Worm (Caenorhabditis elegans): Measurements from ENCODE around the gene C45B2.2.
A peak's percentile ranks its signal among the peaks of the same experiment; 100 is the strongest.

The C45B2.2 gene

DNA sequence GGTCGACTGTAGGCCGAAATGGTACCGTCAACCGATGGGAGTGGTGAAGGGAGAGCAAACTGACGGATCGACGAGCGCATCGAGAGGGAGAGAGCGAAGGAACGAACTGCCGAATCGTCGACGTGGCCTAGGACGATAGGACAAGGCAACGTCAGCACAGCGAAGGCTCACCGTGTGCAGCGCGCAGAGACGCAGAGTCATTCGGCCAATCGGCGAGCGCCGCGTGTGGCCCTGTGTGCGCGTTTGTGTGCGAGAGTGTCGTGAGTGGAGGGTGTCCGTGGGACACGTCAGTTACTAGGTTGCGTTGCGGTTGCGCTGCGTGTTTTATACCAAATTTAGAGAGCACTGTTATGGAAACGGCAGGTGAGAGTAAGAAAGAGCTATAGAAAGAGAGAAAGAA, 7.4 kb downstream of the C45B2.2 start, which contains the start of gene hsp-3:
TSS of gene hsp-3 (minus strand) at position 158 of the 400 bp plus-strand sequence.
- TF ChIP-seq ama-1 (optimal IDR thresholded peaks at IDR 0.05) (no peak), tbx-37 (GFP tag; conservative IDR thresholded peaks at IDR 0.05) (peak; percentile 47), sea-1 (GFP tag; conservative IDR thresholded peaks at IDR 0.05) (0 out of 2 replicates have a peak, but pooled peaks have one; percentile 69), tbx-11 (GFP tag; IDR thresholded peaks at IDR 0.05) (peak; percentile 51; the same call in 1 of the 2 replicates), flt-1 (GFP tag; IDR thresholded peaks at IDR 0.05) (0 out of 2 replicates have a peak, but pooled peaks have one; percentile 36), aly-1 (tag; optimal IDR thresholded peaks at IDR 0.05) (peak; percentile 55), tra-4 (tag; optimal IDR thresholded peaks at IDR 0.05) (peak; percentile 39), hnd-1 (tag; optimal IDR thresholded peaks at IDR 0.05) (no peak), F13C5.2 (tag; optimal IDR thresholded peaks at IDR 0.05) (peak; percentile 74), ets-7 (tag; optimal IDR thresholded peaks at IDR 0.05) (peak; percentile 5), pes-1 (GFP tag; IDR thresholded peaks at IDR 0.05) (no peak), B0310.2 (tag; optimal IDR thresholded peaks at IDR 0.05) (peak; percentile 49), ceh-36 (tag; optimal IDR thresholded peaks at IDR 0.05) (no peak), scrt-1 (GFP tag; IDR thresholded peaks at IDR 0.05) (no peak), ceh-13 (GFP tag; optimal IDR thresholded peaks at IDR 0.05) (no peak), hmg-4 (GFP tag; optimal IDR thresholded peaks at IDR 0.05) (peak; percentile 48), hmbx-1 (tag; optimal IDR thresholded peaks at IDR 0.05) (no peak)

ce11 chrX:6092533-6092932, 8.0 kb downstream of the C45B2.2 start:
- TF ChIP-seq hmbx-1 (tag; optimal IDR thresholded peaks at IDR 0.05): no peak
- no peak for TF ChIP-seq ets-7 (tag; optimal IDR thresholded peaks at IDR 0.05)
- TF ChIP-seq ceh-13 (GFP tag; optimal IDR thresholded peaks at IDR 0.05): no peak
- no peak for TF ChIP-seq B0310.2 (tag; optimal IDR thresholded peaks at IDR 0.05)
- no peak for TF ChIP-seq ceh-36 (tag; optimal IDR thresholded peaks at IDR 0.05)

DNA sequence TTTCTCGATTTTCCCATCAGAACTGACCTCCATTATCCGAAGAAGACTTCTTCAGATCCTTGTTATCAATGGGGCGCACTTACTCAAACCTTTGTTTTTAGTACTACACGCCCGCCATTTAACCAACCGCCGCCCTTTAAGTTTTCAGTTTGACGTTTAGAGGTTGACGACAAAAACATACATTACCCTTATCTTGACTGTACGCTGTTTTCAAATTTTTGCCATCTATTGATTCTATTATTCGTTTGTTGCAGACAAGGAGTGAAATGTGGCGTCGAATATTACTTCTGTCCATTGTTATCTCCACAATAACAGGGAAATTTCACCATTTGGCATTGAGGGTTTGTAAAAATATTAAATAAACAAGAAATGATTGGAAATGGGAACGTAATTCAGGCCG, 8.5 kb downstream of the C45B2.2 start, which contains the start of gene C15H9.5:
TSS of gene C15H9.5 (plus strand) at position 255 of the 400 bp plus-strand sequence.
- TF ChIP-seq B0310.2 (tag; optimal IDR thresholded peaks at IDR 0.05) (no peak), hmbx-1 (tag; optimal IDR thresholded peaks at IDR 0.05) (no peak), scrt-1 (GFP tag; IDR thresholded peaks at IDR 0.05) (no peak), flt-1 (GFP tag; IDR thresholded peaks at IDR 0.05) (no peak), tbx-37 (GFP tag; conservative IDR thresholded peaks at IDR 0.05) (no peak)

- no peak for TF ChIP-seq ceh-13 (GFP tag; optimal IDR thresholded peaks at IDR 0.05)
- peak; percentile 81 for TF ChIP-seq hmg-4 (GFP tag; optimal IDR thresholded peaks at IDR 0.05)
- peak; percentile 70; the same call in 1 of the 2 replicates for TF ChIP-seq scrt-1 (GFP tag; IDR thresholded peaks at IDR 0.05)
- peak; percentile 54 for TF ChIP-seq flt-1 (GFP tag; IDR thresholded peaks at IDR 0.05)
- TF ChIP-seq tbx-11 (GFP tag; IDR thresholded peaks at IDR 0.05): no peak
- 0 out of 2 replicates have a peak, but pooled peaks have one; percentile 49 for TF ChIP-seq pes-1 (GFP tag; IDR thresholded peaks at IDR 0.05)
- no peak for TF ChIP-seq hmbx-1 (tag; optimal IDR thresholded peaks at IDR 0.05)
- no peak for TF ChIP-seq aly-1 (tag; optimal IDR thresholded peaks at IDR 0.05)
- TF ChIP-seq ceh-36 (tag; optimal IDR thresholded peaks at IDR 0.05): peak; percentile 20
- TF ChIP-seq ama-1 (optimal IDR thresholded peaks at IDR 0.05): no peak
- TF ChIP-seq tbx-37 (GFP tag; conservative IDR thresholded peaks at IDR 0.05): no peak
- TF ChIP-seq hnd-1 (tag; optimal IDR thresholded peaks at IDR 0.05): no peak
- TF ChIP-seq tra-4 (tag; optimal IDR thresholded peaks at IDR 0.05): no peak
- TF ChIP-seq B0310.2 (tag; optimal IDR thresholded peaks at IDR 0.05): no peak
- TF ChIP-seq F13C5.2 (tag; optimal IDR thresholded peaks at IDR 0.05): peak; percentile 72
- TF ChIP-seq ets-7 (tag; optimal IDR thresholded peaks at IDR 0.05): no peak
- TF ChIP-seq sea-1 (GFP tag; conservative IDR thresholded peaks at IDR 0.05): peak; percentile 69; the same call in 1 of the 2 replicates
Measured at ce11 chrX:6097551-6097950, 13.0 kb downstream of the C45B2.2 start, which contains the start of gene C15H9.4. Gene C15H9.4, plus strand, starts transcription at chrX:6097643.

- no peak for TF ChIP-seq ama-1 (optimal IDR thresholded peaks at IDR 0.05)
- no peak for TF ChIP-seq flt-1 (GFP tag; IDR thresholded peaks at IDR 0.05)
- no peak for TF ChIP-seq ceh-36 (tag; optimal IDR thresholded peaks at IDR 0.05)
- no peak for TF ChIP-seq ets-7 (tag; optimal IDR thresholded peaks at IDR 0.05)
- TF ChIP-seq sea-1 (GFP tag; conservative IDR thresholded peaks at IDR 0.05): no peak
- TF ChIP-seq pes-1 (GFP tag; IDR thresholded peaks at IDR 0.05): no peak
- no peak for TF ChIP-seq scrt-1 (GFP tag; IDR thresholded peaks at IDR 0.05)
- TF ChIP-seq tra-4 (tag; optimal IDR thresholded peaks at IDR 0.05): no peak
- no peak for TF ChIP-seq aly-1 (tag; optimal IDR thresholded peaks at IDR 0.05)
- no peak for TF ChIP-seq tbx-11 (GFP tag; IDR thresholded peaks at IDR 0.05)
- no peak for TF ChIP-seq tbx-37 (GFP tag; conservative IDR thresholded peaks at IDR 0.05)
- TF ChIP-seq hmg-4 (GFP tag; optimal IDR thresholded peaks at IDR 0.05): no peak
- TF ChIP-seq hmbx-1 (tag; optimal IDR thresholded peaks at IDR 0.05): no peak
- no peak for TF ChIP-seq F13C5.2 (tag; optimal IDR thresholded peaks at IDR 0.05)
- TF ChIP-seq hnd-1 (tag; optimal IDR thresholded peaks at IDR 0.05): no peak
- no peak for TF ChIP-seq B0310.2 (tag; optimal IDR thresholded peaks at IDR 0.05)
- TF ChIP-seq ceh-13 (GFP tag; optimal IDR thresholded peaks at IDR 0.05): no peak
Measured at ce11 chrX:6098420-6098819, 13.9 kb downstream of the C45B2.2 start.

- TF ChIP-seq tbx-37 (GFP tag; conservative IDR thresholded peaks at IDR 0.05): no peak
- TF ChIP-seq hnd-1 (tag; optimal IDR thresholded peaks at IDR 0.05): no peak
Measured at ce11 chrX:6100395-6101099, 16.0 kb downstream of the C45B2.2 start.

DNA sequence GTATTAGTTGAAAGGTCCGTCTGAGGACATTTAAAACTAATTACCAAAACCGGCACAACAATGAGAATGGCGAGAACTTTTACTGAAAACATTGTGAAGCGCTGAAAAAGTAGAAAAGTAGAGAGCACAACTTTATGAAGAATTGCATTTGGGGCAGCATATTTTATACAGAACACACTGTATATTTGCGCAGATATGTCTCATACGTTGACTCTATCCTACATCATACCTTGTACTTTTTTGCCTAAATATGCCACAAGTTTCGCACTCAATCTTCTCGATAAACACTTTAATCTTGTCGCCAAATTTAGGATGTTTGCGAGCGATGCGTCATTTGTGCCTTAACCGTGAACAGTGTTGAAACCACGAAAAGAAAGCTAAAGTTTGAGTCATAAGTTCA, 18.8 kb downstream of the C45B2.2 start, which contains the start of gene C15H9.11:
TSS of gene C15H9.11 (minus strand) at position 101 of the 400 bp plus-strand sequence.
- no peak for TF ChIP-seq B0310.2 (tag; optimal IDR thresholded peaks at IDR 0.05)
- TF ChIP-seq hnd-1 (tag; optimal IDR thresholded peaks at IDR 0.05): no peak
- no peak for TF ChIP-seq ceh-13 (GFP tag; optimal IDR thresholded peaks at IDR 0.05)
- no peak for TF ChIP-seq F13C5.2 (tag; optimal IDR thresholded peaks at IDR 0.05)
- no peak for TF ChIP-seq tra-4 (tag; optimal IDR thresholded peaks at IDR 0.05)
- no peak for TF ChIP-seq pes-1 (GFP tag; IDR thresholded peaks at IDR 0.05)
- TF ChIP-seq hmbx-1 (tag; optimal IDR thresholded peaks at IDR 0.05): no peak
- TF ChIP-seq tbx-37 (GFP tag; conservative IDR thresholded peaks at IDR 0.05): no peak
- TF ChIP-seq ama-1 (optimal IDR thresholded peaks at IDR 0.05): no peak
- TF ChIP-seq ceh-36 (tag; optimal IDR thresholded peaks at IDR 0.05): no peak
- no peak for TF ChIP-seq scrt-1 (GFP tag; IDR thresholded peaks at IDR 0.05)
- no peak for TF ChIP-seq ets-7 (tag; optimal IDR thresholded peaks at IDR 0.05)

Measured in whole organism, early embryonic.